Fruit fly (Drosophila melanogaster) whole organism, embryonic: ENCODE measurements around the gene CG4004.

Source experiments
- Atf3 ChIP-seq: fragments of 200-800 bp; sonication (Bioruptor generic); optimal IDR thresholded peaks from 3 replicates; lab custom pipeline; 2016; ENCODE audit warnings: missing biosample characterization, missing genetic modification characterization
- CG1233 ChIP-seq: fragments of 200-800 bp; sonication (Bioruptor generic); optimal IDR thresholded peaks from 4 replicates; lab custom pipeline; 2018; ENCODE audit warnings: missing biosample characterization, mild to moderate bottlenecking, missing genetic modification characterization
- CG13296 ChIP-seq: fragments of 200-800 bp; sonication (Bioruptor generic); optimal IDR thresholded peaks from 3 replicates; lab custom pipeline; 2018; ENCODE audit warnings: missing biosample characterization, mild to moderate bottlenecking, missing genetic modification characterization
- CG13624 ChIP-seq: fragments of 200-800 bp; sonication (Bioruptor generic); optimal IDR thresholded peaks from 2 replicates; lab custom pipeline; 2016; ENCODE audit warnings: missing biosample characterization, missing genetic modification characterization
- CG13775 ChIP-seq: fragments of 200-800 bp; sonication (Bioruptor generic); optimal IDR thresholded peaks from 3 replicates; lab custom pipeline; 2017; ENCODE audit warnings: missing biosample characterization, mild to moderate bottlenecking, missing genetic modification characterization
- CG17361 ChIP-seq: fragments of 200-800 bp; sonication (Bioruptor generic); IDR thresholded peaks from 3 replicates; pipeline ENCODE4 v1.3.6; 2022; ENCODE audit warnings: missing biosample characterization, missing genetic modification characterization
- CG18262 ChIP-seq: fragments of 200-800 bp; optimal IDR thresholded peaks from 3 replicates; lab custom pipeline; 2019; ENCODE audit warnings: missing biosample characterization, mild to moderate bottlenecking, missing genetic modification characterization, moderate library complexity
- CG18619 ChIP-seq: fragments of 200-800 bp; sonication (Bioruptor generic); optimal IDR thresholded peaks from 3 replicates; lab custom pipeline; 2017; ENCODE audit warnings: missing biosample characterization, mild to moderate bottlenecking, missing genetic modification characterization
- CG2678 ChIP-seq: fragments of 200-800 bp; sonication (Bioruptor generic); optimal IDR thresholded peaks from 3 replicates; lab custom pipeline; 2019; ENCODE audit warnings: missing biosample characterization, mild to moderate bottlenecking, missing genetic modification characterization, moderate library complexity
- CG31441 ChIP-seq: fragments of 200-800 bp; sonication (Bioruptor generic); IDR thresholded peaks from 2 replicates; pipeline ENCODE4 v1.3.6; 2022; ENCODE audit warnings: missing biosample characterization, missing genetic modification characterization
- CG3281 ChIP-seq: fragments of 200-800 bp; sonication (Bioruptor generic); optimal IDR thresholded peaks from 3 replicates; lab custom pipeline; 2017; ENCODE audit warnings: missing biosample characterization, mild to moderate bottlenecking, missing genetic modification characterization
- CG4424 ChIP-seq: fragments of 200-800 bp; sonication (Bioruptor generic); optimal IDR thresholded peaks from 3 replicates; lab custom pipeline; 2016; ENCODE audit warnings: missing biosample characterization, missing genetic modification characterization
- CG6854 ChIP-seq: fragments of 200-800 bp; sonication (Bioruptor generic); optimal IDR thresholded peaks from 3 replicates; lab custom pipeline; 2017; ENCODE audit warnings: missing biosample characterization, mild to moderate bottlenecking, missing genetic modification characterization
- CG7556 ChIP-seq: fragments of 200-800 bp; sonication (Bioruptor generic); optimal IDR thresholded peaks from 2 replicates; lab custom pipeline; 2017; ENCODE audit warnings: missing biosample characterization, mild to moderate bottlenecking, missing genetic modification characterization
- CG7745 ChIP-seq: fragments of 200-800 bp; sonication (Bioruptor generic); optimal IDR thresholded peaks from 2 replicates; lab custom pipeline; 2018; ENCODE audit warnings: missing biosample characterization, mild to moderate bottlenecking, missing genetic modification characterization, moderate library complexity
- CG8290 ChIP-seq, 3 experiments: fragments of 200-800 bp; sonication (Bioruptor generic); optimal IDR thresholded peaks; 2 replicates each; lab custom pipeline; 2016 to 2019; ENCODE audit warnings: missing biosample characterization in 3 of 3, missing genetic modification characterization in 3 of 3, mild to moderate bottlenecking in 2 of 3, moderate library complexity in 1 of 3
- CG9797 ChIP-seq: fragments of 200-800 bp; sonication (Bioruptor generic); optimal IDR thresholded peaks from 3 replicates; lab custom pipeline; 2018; ENCODE audit warnings: missing biosample characterization, mild to moderate bottlenecking, missing genetic modification characterization
- Camta ChIP-seq: fragments of 200-800 bp; sonication (Bioruptor generic); optimal IDR thresholded peaks from 2 replicates; lab custom pipeline; 2016; ENCODE audit warnings: missing biosample characterization, missing genetic modification characterization
- D19B ChIP-seq: fragments of 200-800 bp; sonication (Bioruptor generic); optimal IDR thresholded peaks from 2 replicates; lab custom pipeline; 2017; ENCODE audit warnings: missing biosample characterization, mild to moderate bottlenecking, missing genetic modification characterization
- Ets65A ChIP-seq: fragments of 200-800 bp; sonication (Bioruptor generic); peaks from one replicate; lab custom pipeline; 2016; ENCODE audit warnings: missing biosample characterization, missing genetic modification characterization
- Meics ChIP-seq: fragments of 200-800 bp; sonication (Bioruptor generic); optimal IDR thresholded peaks from 2 replicates; lab custom pipeline; 2017; ENCODE audit warnings: missing biosample characterization, mild to moderate bottlenecking, missing genetic modification characterization
- Mes4 ChIP-seq: fragments of 200-800 bp; sonication (Bioruptor generic); optimal IDR thresholded peaks from 2 replicates; lab custom pipeline; 2016; ENCODE audit warnings: missing biosample characterization, missing genetic modification characterization
- Sox100B ChIP-seq: fragments of 200-800 bp; sonication (Bioruptor generic); optimal IDR thresholded peaks from 3 replicates; lab custom pipeline; 2018; ENCODE audit warnings: missing biosample characterization, mild to moderate bottlenecking, missing genetic modification characterization
- Sox102F ChIP-seq: fragments of 200-800 bp; sonication (Bioruptor generic); optimal IDR thresholded peaks from 2 replicates; lab custom pipeline; 2018; ENCODE audit warnings: missing biosample characterization, mild to moderate bottlenecking, missing genetic modification characterization, moderate library complexity
- Spps ChIP-seq: fragments of 200-800 bp; sonication (Bioruptor generic); optimal IDR thresholded peaks from 2 replicates; lab custom pipeline; 2018; ENCODE audit warnings: missing biosample characterization, mild to moderate bottlenecking, missing genetic modification characterization
- Ssrp ChIP-seq: fragments of 200-800 bp; sonication (Bioruptor generic); optimal IDR thresholded peaks from 2 replicates; lab custom pipeline; 2018; ENCODE audit warnings: missing biosample characterization, mild to moderate bottlenecking, missing genetic modification characterization, moderate library complexity
- Stat92E ChIP-seq, 3 experiments: fragments of >200 bp in 2 of 3; fragments of 200-800 bp in 1 of 3; sonication (Bioruptor generic) in 1 of 3; optimal IDR thresholded peaks; 2 replicates each; lab custom pipeline; 2017 to 2019; ENCODE audit warnings: missing biosample characterization in 3 of 3, missing genetic modification characterization in 3 of 3, mild to moderate bottlenecking in 1 of 3, moderate library complexity in 1 of 3
- Trl ChIP-seq, 3 experiments: fragments of >200 bp in 2 of 3; fragments of 200-800 bp in 1 of 3; sonication (Bioruptor generic) in 1 of 3; optimal IDR thresholded peaks; 2 replicates in 1 of 3; 3 replicates in 2 of 3; lab custom pipeline; 2016 to 2017; ENCODE audit warnings: missing biosample characterization in 1 of 3, missing genetic modification characterization in 1 of 3
- Usf ChIP-seq: fragments of 200-800 bp; sonication (Bioruptor generic); optimal IDR thresholded peaks from 2 replicates; lab custom pipeline; 2017; ENCODE audit warnings: missing genotype, missing biosample characterization, missing genetic modification characterization
- az2 ChIP-seq: fragments of 200-800 bp; sonication (Bioruptor generic); optimal IDR thresholded peaks from 3 replicates; lab custom pipeline; 2016; ENCODE audit warnings: missing biosample characterization, missing genetic modification characterization
- bsh ChIP-seq, 2 experiments: fragments of 200-800 bp; sonication (Bioruptor generic); optimal IDR thresholded peaks; 2 replicates each; lab custom pipeline; 2017 to 2018; ENCODE audit warnings: mild to moderate bottlenecking in 2 of 2, missing biosample characterization in 2 of 2, missing genetic modification characterization in 2 of 2, moderate library complexity in 1 of 2
- dimm ChIP-seq: fragments of 200-800 bp; sonication (Bioruptor generic); IDR thresholded peaks from 2 replicates; pipeline ENCODE4 v1.3.6; 2022; ENCODE audit warnings: missing biosample characterization, missing genetic modification characterization
- dmrt11E ChIP-seq: fragments of 200-800 bp; sonication (Bioruptor generic); optimal IDR thresholded peaks from 3 replicates; lab custom pipeline; 2018; ENCODE audit warnings: missing biosample characterization, mild to moderate bottlenecking, missing genetic modification characterization, moderate library complexity
- gem ChIP-seq: fragments of 200-800 bp; sonication (Bioruptor generic); optimal IDR thresholded peaks from 2 replicates; lab custom pipeline; 2019; ENCODE audit warnings: missing biosample characterization, mild to moderate bottlenecking, missing genetic modification characterization, moderate library complexity
- gro ChIP-seq: fragments of 200-800 bp; sonication (Bioruptor generic); optimal IDR thresholded peaks from 2 replicates; lab custom pipeline; 2016; ENCODE audit warnings: missing biosample characterization, missing genetic modification characterization
- hb ChIP-seq: fragments of 200-800 bp; sonication (Bioruptor generic); IDR thresholded peaks from 3 replicates; pipeline ENCODE4 v1.3.6; 2022; ENCODE audit warnings: missing biosample characterization, missing genetic modification characterization; ENCODE audit not compliant: partially characterized antibody
- lbe ChIP-seq: fragments of 200-800 bp; sonication (Bioruptor generic); optimal IDR thresholded peaks from 2 replicates; lab custom pipeline; 2016; ENCODE audit warnings: missing biosample characterization, mild to moderate bottlenecking, missing genetic modification characterization
- maf-S ChIP-seq: fragments of 200-800 bp; sonication (Bioruptor generic); optimal IDR thresholded peaks from 2 replicates; lab custom pipeline; 2016; ENCODE audit warnings: missing biosample characterization, missing genetic modification characterization
- odd ChIP-seq: fragments of 200-800 bp; sonication (Bioruptor generic); optimal IDR thresholded peaks from 2 replicates; lab custom pipeline; 2017; ENCODE audit warnings: missing biosample characterization, mild to moderate bottlenecking, missing genetic modification characterization
- sc ChIP-seq, 3 experiments: fragments of >200 bp in 2 of 3; fragments of 200-800 bp in 1 of 3; sonication (Bioruptor generic) in 1 of 3; optimal IDR thresholded peaks; 2 replicates in 2 of 3; 3 replicates in 1 of 3; lab custom pipeline; 2017; ENCODE audit warnings: mild to moderate bottlenecking in 1 of 3, missing biosample characterization in 1 of 3, missing genetic modification characterization in 1 of 3, missing genetic modification reagents in 1 of 3
- sens ChIP-seq: fragments of 200-800 bp; sonication (Bioruptor generic); peaks from one replicate; lab custom pipeline; 2016; ENCODE audit warnings: missing biosample characterization, missing genetic modification characterization
- tgo ChIP-seq: fragments of 200-800 bp; sonication (Bioruptor generic); IDR thresholded peaks from 3 replicates; pipeline ENCODE4 v1.3.6; 2022; ENCODE audit warnings: missing biosample characterization, missing genetic modification characterization
- tin ChIP-seq: fragments of 200-800 bp; sonication (Bioruptor generic); optimal IDR thresholded peaks from 3 replicates; lab custom pipeline; 2016; ENCODE audit warnings: missing biosample characterization, missing genetic modification characterization
- tll ChIP-seq, 2 experiments: fragments of 200-800 bp in 1 of 2; fragments of >200 bp in 1 of 2; sonication (Bioruptor generic) in 1 of 2; optimal IDR thresholded peaks; 2 replicates each; lab custom pipeline; 2017 to 2019; ENCODE audit warnings: missing biosample characterization in 2 of 2, missing genetic modification characterization in 2 of 2, mild to moderate bottlenecking in 1 of 2, moderate library complexity in 1 of 2
- trem ChIP-seq: fragments of 200-800 bp; optimal IDR thresholded peaks from 3 replicates; lab custom pipeline; 2019; ENCODE audit warnings: missing biosample characterization, mild to moderate bottlenecking, missing genetic modification characterization, moderate library complexity
- zfh2 ChIP-seq: fragments of 200-800 bp; sonication (Bioruptor generic); optimal IDR thresholded peaks from 2 replicates; lab custom pipeline; 2016; ENCODE audit warnings: missing biosample characterization, missing genetic modification characterization

Gene CG4004

dm6 chrX:12747746-12748710 lies 4.0 kb downstream of the CG4004 start (continued):
- TF ChIP-seq Sox102F (GFP tag; lab: Kevin White, UChicago) (peak; percentile 74), Mes4 (GFP tag; lab: Kevin White, UChicago) (no peak), tll (GFP tag; optimal IDR thresholded peaks at IDR 0.05; lab: Kevin White, UChicago) (peak in 1 of 2 experiments; percentile 57), CG18619 (GFP tag; lab: Kevin White, UChicago) (peak; percentile 24), Atf3 (GFP tag; lab: Kevin White, UChicago) (no peak), CG2678 (peak; percentile 84), CG17361 (GFP tag; lab: Robert Waterston, UW) (peak; percentile 89), CG9797 (GFP tag; lab: Kevin White, UChicago) (no peak), Stat92E (GFP tag; optimal IDR thresholded peaks at IDR 0.05; lab: Kevin White, UChicago) (no peak), CG3281 (GFP tag; lab: Kevin White, UChicago) (peak; percentile 17), trem (peak; percentile 67), CG13775 (GFP tag; lab: Kevin White, UChicago) (peak; percentile 35), CG1233 (GFP tag; lab: Kevin White, UChicago) (peak; percentile 49), maf-S (GFP tag; lab: Kevin White, UChicago) (no peak), D19B (GFP tag; lab: Kevin White, UChicago) (no peak), Camta (GFP tag; lab: Kevin White, UChicago) (no peak), Ssrp (peak; percentile 62), lbe (no peak), tin (GFP tag; lab: Kevin White, UChicago) (peak; percentile 36), odd (GFP tag; lab: Kevin White, UChicago) (peak; percentile 28), Ets65A (GFP tag; lab: Kevin White, UChicago) (peak; percentile 39), sc (optimal IDR thresholded peaks at IDR 0.05; lab: Kevin White, UChicago) (no peak), sc (GFP tag; optimal IDR thresholded peaks at IDR 0.05; lab: Kevin White, UChicago) (no peak), dimm (GFP tag; lab: Robert Waterston, UW) (no peak), gem (tag; lab: Kevin White, UChicago) (peak; percentile 87), CG4424 (GFP tag; lab: Kevin White, UChicago) (peak; percentile 53), CG13624 (GFP tag; lab: Kevin White, UChicago) (no peak), dmrt11E (tag; lab: Kevin White, UChicago) (peak; percentile 86), CG18262 (tag; lab: Kevin White, UChicago) (peak; percentile 88), CG8290 (GFP tag; optimal IDR thresholded peaks at IDR 0.05; lab: Kevin White, UChicago) (peak; percentile 25), CG8290 (tag; optimal IDR thresholded peaks at IDR 0.05; lab: Kevin White, UChicago) (no peak), Usf (GFP tag; lab: Kevin White, UChicago) (peak; percentile 40), bsh (GFP tag; optimal IDR thresholded peaks at IDR 0.05; lab: Kevin White, UChicago) (peak in 1 of 2 experiments; percentile 77), CG7556 (peak; percentile 76), hb (GFP tag; lab: Robert Waterston, UW) (no peak), Sox100B (GFP tag; lab: Kevin White, UChicago) (peak; percentile 64), gro (GFP tag; lab: Kevin White, UChicago) (no peak), Spps (peak; percentile 49), CG13296 (GFP tag; lab: Kevin White, UChicago) (peak; percentile 26), tgo (GFP tag; lab: Robert Waterston, UW) (peak; percentile 50; the same call in 1 of the 3 replicates), Meics (GFP tag; lab: Kevin White, UChicago) (peak; percentile 55), Trl (optimal IDR thresholded peaks at IDR 0.05; lab: Kevin White, UChicago) (no peak), Trl (GFP tag; optimal IDR thresholded peaks at IDR 0.05; lab: Kevin White, UChicago) (no peak), CG31441 (peak; percentile 84), CG7745 (peak; percentile 37), CG6854 (GFP tag; lab: Kevin White, UChicago) (no peak), zfh2 (GFP tag; lab: Kevin White, UChicago) (no peak), az2 (peak; percentile 50), sens (GFP tag; lab: Kevin White, UChicago) (peak; percentile 81)
